Worm (Caenorhabditis elegans) whole organism, late embryonic: ENCODE results near the gene dop-1.

ENCODE experiments used
- C38D4.7 ChIP-seq: fragments of 200-800 bp; sonication (Bioruptor generic); optimal IDR thresholded peaks from 2 replicates; lab custom pipeline; 2018; ENCODE audit warnings: mild to moderate bottlenecking, missing genetic modification characterization, moderate library complexity, missing compliant biosample characterization
- F13H6.1 ChIP-seq: sonication (generic microtip); optimal IDR thresholded peaks from 2 replicates; lab custom pipeline; 2016; ENCODE audit warnings: missing genetic modification characterization, missing compliant biosample characterization
- K02D7.2 ChIP-seq: sonication (generic microtip); optimal IDR thresholded peaks from 2 replicates; lab custom pipeline; 2017; ENCODE audit warnings: mild to moderate bottlenecking, missing genetic modification characterization, missing compliant biosample characterization
- K09A11.1 ChIP-seq: sonication (generic microtip); optimal IDR thresholded peaks from 2 replicates; lab custom pipeline; 2017; ENCODE audit warnings: antibody characterized with exemption, mild to moderate bottlenecking, missing genetic modification characterization, missing compliant biosample characterization; ENCODE audit not compliant: insufficient read depth
- ahr-1 ChIP-seq: sonication (generic microtip); optimal IDR thresholded peaks from 2 replicates; lab custom pipeline; 2016; ENCODE audit warnings: missing genetic modification characterization, missing compliant biosample characterization
- ama-1 ChIP-seq: fragments of 150-350 bp; optimal IDR thresholded peaks from 2 replicates; lab custom pipeline; 2014
- ceh-14 ChIP-seq: sonication (generic microtip); optimal IDR thresholded peaks from 2 replicates; lab custom pipeline; 2016; ENCODE audit warnings: missing genotype, missing genetic modification characterization, missing compliant biosample characterization
- ceh-18 ChIP-seq: sonication (generic microtip); optimal IDR thresholded peaks from 2 replicates; lab custom pipeline; 2016; ENCODE audit warnings: missing genetic modification characterization, missing compliant biosample characterization
- ceh-19 ChIP-seq: fragments of 200-800 bp; sonication (Bioruptor generic); optimal IDR thresholded peaks from 2 replicates; lab custom pipeline; 2018; ENCODE audit warnings: mild to moderate bottlenecking, missing genetic modification characterization, missing compliant biosample characterization
- ceh-2 ChIP-seq: sonication (generic microtip); optimal IDR thresholded peaks from 2 replicates; lab custom pipeline; 2016; ENCODE audit warnings: missing genotype, missing genetic modification characterization, missing compliant biosample characterization
- ceh-30 ChIP-seq: fragments of 150-350 bp; optimal IDR thresholded peaks from 2 replicates; lab custom pipeline; 2014; ENCODE audit warnings: missing biosample characterization, missing genetic modification characterization
- ceh-31 ChIP-seq: sonication (generic microtip); optimal IDR thresholded peaks from 2 replicates; lab custom pipeline; 2016; ENCODE audit warnings: missing genetic modification characterization, missing compliant biosample characterization
- ceh-34 ChIP-seq: sonication (generic microtip); optimal IDR thresholded peaks from 2 replicates; lab custom pipeline; 2016; ENCODE audit warnings: mild to moderate bottlenecking, missing genetic modification characterization, missing compliant biosample characterization
- ceh-9 ChIP-seq: sonication (generic microtip); optimal IDR thresholded peaks from 2 replicates; lab custom pipeline; 2016; ENCODE audit warnings: mild to moderate bottlenecking, missing genetic modification characterization, inconsistent platforms, missing compliant biosample characterization
- che-1 ChIP-seq: sonication (generic microtip); optimal IDR thresholded peaks from 2 replicates; lab custom pipeline; 2016; ENCODE audit warnings: mild to moderate bottlenecking, missing genetic modification characterization, missing compliant biosample characterization
- dmd-4 ChIP-seq: sonication (generic microtip); optimal IDR thresholded peaks from 2 replicates; lab custom pipeline; 2016; ENCODE audit warnings: borderline replicate concordance, missing genetic modification characterization, missing compliant biosample characterization
- dve-1 ChIP-seq: sonication (generic microtip); optimal IDR thresholded peaks from 2 replicates; lab custom pipeline; 2017; ENCODE audit warnings: antibody characterized with exemption, mild to moderate bottlenecking, missing genetic modification characterization, missing compliant biosample characterization
- elt-2 ChIP-seq: sonication (generic microtip); optimal IDR thresholded peaks from 2 replicates; lab custom pipeline; 2016; ENCODE audit warnings: missing genetic modification reagents, missing genetic modification characterization, missing compliant biosample characterization
- ets-4 ChIP-seq: sonication (generic microtip); optimal IDR thresholded peaks from 2 replicates; lab custom pipeline; 2016; ENCODE audit warnings: missing genetic modification characterization, missing compliant biosample characterization
- fax-1 ChIP-seq: sonication (generic microtip); optimal IDR thresholded peaks from 2 replicates; lab custom pipeline; 2016; ENCODE audit warnings: missing genotype, missing genetic modification characterization, missing compliant biosample characterization
- gmeb-2 ChIP-seq: sonication (generic microtip); optimal IDR thresholded peaks from 2 replicates; lab custom pipeline; 2016; ENCODE audit warnings: missing genetic modification characterization, inconsistent platforms, missing compliant biosample characterization
- hlh-30 ChIP-seq: sonication (generic microtip); optimal IDR thresholded peaks from 2 replicates; lab custom pipeline; 2017; ENCODE audit warnings: antibody characterized with exemption, missing genetic modification characterization, missing compliant biosample characterization; ENCODE audit not compliant: insufficient read depth
- hlh-8 ChIP-seq: sonication (generic microtip); optimal IDR thresholded peaks from 2 replicates; lab custom pipeline; 2016; ENCODE audit warnings: missing genotype, missing genetic modification characterization, missing compliant biosample characterization
- madf-2 ChIP-seq: sonication (generic microtip); optimal IDR thresholded peaks from 2 replicates; lab custom pipeline; 2017; ENCODE audit warnings: missing genetic modification characterization, missing compliant biosample characterization
- mec-3 ChIP-seq: sonication (generic microtip); optimal IDR thresholded peaks from 2 replicates; lab custom pipeline; 2016; ENCODE audit warnings: borderline replicate concordance, missing genetic modification characterization, missing compliant biosample characterization
- nfya-1 ChIP-seq: sonication (generic microtip); optimal IDR thresholded peaks from 2 replicates; lab custom pipeline; 2017; ENCODE audit warnings: missing genetic modification characterization, mild to moderate bottlenecking, missing compliant biosample characterization, antibody characterized with exemption, moderate library complexity
- nhr-232 ChIP-seq: sonication (generic microtip); optimal IDR thresholded peaks from 2 replicates; lab custom pipeline; 2016; ENCODE audit warnings: missing genetic modification characterization, missing compliant biosample characterization
- pat-9 ChIP-seq: fragments of 200-800 bp; sonication (Bioruptor generic); optimal IDR thresholded peaks from 2 replicates; lab custom pipeline; 2018; ENCODE audit warnings: mild to moderate bottlenecking, missing genetic modification characterization, moderate library complexity, missing compliant biosample characterization
- pax-1 ChIP-seq: fragments of 150-350 bp; optimal IDR thresholded peaks from 2 replicates; lab custom pipeline; 2014; ENCODE audit warnings: missing biosample characterization, missing genetic modification characterization
- pha-2 ChIP-seq: sonication (generic microtip); optimal IDR thresholded peaks from 2 replicates; lab custom pipeline; 2017; ENCODE audit warnings: mild to moderate bottlenecking, missing genetic modification characterization, missing compliant biosample characterization
- pha-4 ChIP-seq: fragments of 150-350 bp; optimal IDR thresholded peaks from 2 replicates; lab custom pipeline; 2018; ENCODE audit warnings: missing biosample characterization, missing genetic modification reagents, missing genetic modification characterization
- pqm-1 ChIP-seq: sonication (generic microtip); optimal IDR thresholded peaks from 2 replicates; lab custom pipeline; 2016; ENCODE audit warnings: missing genetic modification characterization, missing compliant biosample characterization
- pros-1 ChIP-seq: fragments of 150-350 bp; optimal IDR thresholded peaks from 2 replicates; lab custom pipeline; 2014; ENCODE audit warnings: missing biosample characterization, missing genetic modification reagents, missing genetic modification characterization
- ref-2 ChIP-seq: sonication (generic microtip); optimal IDR thresholded peaks from 2 replicates; lab custom pipeline; 2016; ENCODE audit warnings: missing genetic modification characterization, missing compliant biosample characterization
- rnt-1 ChIP-seq: sonication (generic microtip); optimal IDR thresholded peaks from 2 replicates; lab custom pipeline; 2016; ENCODE audit warnings: missing genetic modification characterization, missing compliant biosample characterization
- sdc-2 ChIP-seq: sonication (generic microtip); optimal IDR thresholded peaks from 2 replicates; lab custom pipeline; 2016; ENCODE audit warnings: missing genotype, missing genetic modification characterization, missing compliant biosample characterization
- syd-9 ChIP-seq: sonication (generic microtip); optimal IDR thresholded peaks from 2 replicates; lab custom pipeline; 2016; ENCODE audit warnings: mild to moderate bottlenecking, missing genetic modification characterization, moderate library complexity, missing compliant biosample characterization
- tbx-2 ChIP-seq: sonication (generic microtip); optimal IDR thresholded peaks from 2 replicates; lab custom pipeline; 2016; ENCODE audit warnings: missing genetic modification characterization, missing compliant biosample characterization
- tbx-7 ChIP-seq: sonication (generic microtip); optimal IDR thresholded peaks from 2 replicates; lab custom pipeline; 2016; ENCODE audit warnings: missing genotype, missing genetic modification characterization, missing compliant biosample characterization
- unc-3 ChIP-seq, 2 experiments: fragments of 200-800 bp in 1 of 2; sonication (Bioruptor generic) in 1 of 2; sonication (generic microtip) in 1 of 2; conservative IDR thresholded peaks in 1 of 2; optimal IDR thresholded peaks in 1 of 2; 2 replicates each; pipeline versions ENCODE4 v1.3.6 to Lab custom; 2016 to 2022; ENCODE audit warnings: missing compliant biosample characterization in 2 of 2, missing genetic modification characterization in 2 of 2, missing genetic modification reagents in 1 of 2
- unc-42 ChIP-seq: sonication (generic microtip); optimal IDR thresholded peaks from 2 replicates; lab custom pipeline; 2016; ENCODE audit warnings: missing genotype, missing genetic modification characterization, missing compliant biosample characterization
- unc-55 ChIP-seq: sonication (generic microtip); optimal IDR thresholded peaks from 2 replicates; lab custom pipeline; 2017; ENCODE audit warnings: missing biosample characterization, missing genetic modification reagents, missing genetic modification characterization
- unc-86 ChIP-seq: sonication (generic microtip); optimal IDR thresholded peaks from 2 replicates; lab custom pipeline; 2016; ENCODE audit warnings: missing genetic modification characterization, missing compliant biosample characterization
- ztf-16 ChIP-seq: sonication (generic microtip); optimal IDR thresholded peaks from 2 replicates; lab custom pipeline; 2017; ENCODE audit warnings: missing genetic modification characterization, missing compliant biosample characterization

The dop-1 gene

ce11 chrX:4391680-4392079 is 27.0 kb downstream of the dop-1 start:
- TF ChIP-seq pha-4 (tag; lab: Kevin White, UChicago): no peak
- no peak for TF ChIP-seq nhr-232
- no peak for TF ChIP-seq ceh-19 (GFP tag; lab: Kevin White, UChicago)
- no peak for TF ChIP-seq C38D4.7 (GFP tag; lab: Kevin White, UChicago)
- no peak for TF ChIP-seq mec-3 (tag; lab: Kevin White, UChicago)
- no peak for TF ChIP-seq tbx-7 (tag; lab: Kevin White, UChicago)
- no peak for TF ChIP-seq pat-9 (tag; lab: Kevin White, UChicago)
- TF ChIP-seq K09A11.1 (tag; lab: Kevin White, UChicago): no peak

- TF ChIP-seq gmeb-2 (no peak), tbx-2 (tag; lab: Kevin White, UChicago) (peak; percentile 86), ceh-31 (tag; lab: Kevin White, UChicago) (peak; percentile 93), sdc-2 (peak; percentile 94), dmd-4 (tag; lab: Kevin White, UChicago) (no peak), tbx-7 (tag; lab: Kevin White, UChicago) (no peak), madf-2 (tag; lab: Kevin White, UChicago) (peak; percentile 97), fax-1 (tag; lab: Kevin White, UChicago) (peak; percentile 2), pros-1 (peak; percentile 90), elt-2 (tag; lab: Kevin White, UChicago) (peak; percentile 71), pha-2 (no peak), pqm-1 (tag; lab: Kevin White, UChicago) (peak; percentile 32), ceh-14 (tag; lab: Kevin White, UChicago) (peak; percentile 65), dve-1 (tag; lab: Kevin White, UChicago) (peak; percentile 82), ets-4 (tag; lab: Kevin White, UChicago) (peak; percentile 51), nfya-1 (tag; lab: Kevin White, UChicago) (peak; percentile 97), ceh-19 (GFP tag; lab: Kevin White, UChicago) (no peak), ztf-16 (tag; lab: Kevin White, UChicago) (peak; percentile 45), ahr-1 (tag; lab: Kevin White, UChicago) (no peak), ceh-34 (tag; lab: Kevin White, UChicago) (peak; percentile 90), F13H6.1 (peak; percentile 67), ceh-2 (peak; percentile 15), che-1 (peak; percentile 3), syd-9 (tag; lab: Kevin White, UChicago) (peak; percentile 66), unc-55 (GFP tag; lab: Kevin White, UChicago) (peak; percentile 90), ceh-30 (peak; percentile 43), unc-42 (tag; lab: Kevin White, UChicago) (peak; percentile 86), pax-1 (tag; lab: Kevin White, UChicago) (peak; percentile 62), ceh-9 (no peak), unc-86 (tag; lab: Kevin White, UChicago) (peak; percentile 3), rnt-1 (tag; lab: Kevin White, UChicago) (peak; percentile 87), hlh-8 (tag; lab: Kevin White, UChicago) (peak; percentile 40), pha-4 (tag; lab: Kevin White, UChicago) (no peak), unc-3 (GFP tag; conservative IDR thresholded peaks at IDR 0.05; lab: Robert Waterston, UW) (no peak), unc-3 (tag; optimal IDR thresholded peaks at IDR 0.05; lab: Kevin White, UChicago) (peak; percentile 7), ref-2 (peak; percentile 74), ceh-18 (tag; lab: Kevin White, UChicago) (peak; percentile 94), hlh-30 (tag; lab: Kevin White, UChicago) (peak; percentile 93), ama-1 (lab: Kevin White, UChicago) (no peak), K02D7.2 (no peak)
Observed at ce11 chrX:4388834-4389409, 29.7 kb downstream of the dop-1 start, which contains the start of gene dpy-23. Gene dpy-23 (plus strand): TSS chrX:4389359.
